Worm (Caenorhabditis elegans) whole organism, L4/young adult: ENCODE measurements around the gene klp-6.
A peak's percentile ranks its signal among the peaks of the same experiment; 100 is the strongest.

Experiments used
- W03F9.2 ChIP-seq: fragments of 150-350 bp; optimal IDR thresholded peaks from 2 replicates; lab custom pipeline; 2014; ENCODE audit warnings: missing biosample characterization, missing genetic modification characterization
- him-1 ChIP-seq: sonication (generic microtip); optimal IDR thresholded peaks from 2 replicates; lab custom pipeline; 2016; ENCODE audit warnings: missing genotype, missing genetic modification reagents, missing genetic modification characterization, missing compliant biosample characterization

- TF ChIP-seq W03F9.2 (tag; lab: Kevin White, UChicago), result peak; percentile 40
- TF ChIP-seq him-1, result peak; percentile 59
Observed at ce11 chrIII:5068675-5069233, 38.0 kb downstream of the klp-6 start, which contains the start of the genes C45G9.11 and C45G9.2.
